Worm (Caenorhabditis elegans) whole organism, early embryonic: ENCODE results near the gene Y59H11AM.1.

Source experiments
- B0310.2 ChIP-seq: sonication (generic microtip); optimal IDR thresholded peaks from 2 replicates; lab custom pipeline; 2016; ENCODE audit warnings: mild to moderate bottlenecking, missing genetic modification characterization, missing compliant biosample characterization
- aly-1 ChIP-seq: sonication (generic microtip); optimal IDR thresholded peaks from 2 replicates; lab custom pipeline; 2016; ENCODE audit warnings: missing genetic modification characterization, missing compliant biosample characterization
- ama-1 ChIP-seq: fragments of 150-350 bp; optimal IDR thresholded peaks from 2 replicates; lab custom pipeline; 2014
- ceh-13 ChIP-seq: fragments of 200-800 bp; sonication (Bioruptor generic); optimal IDR thresholded peaks from 2 replicates; lab custom pipeline; 2018; ENCODE audit warnings: mild to moderate bottlenecking, missing genetic modification characterization, missing compliant biosample characterization
- ets-7 ChIP-seq: sonication (generic microtip); optimal IDR thresholded peaks from 2 replicates; lab custom pipeline; 2016; ENCODE audit warnings: missing genotype, missing genetic modification characterization, missing compliant biosample characterization
- flt-1 ChIP-seq: fragments of 200-800 bp; sonication (Bioruptor generic); IDR thresholded peaks from 2 replicates; pipeline ENCODE4 v1.3.6; 2022; ENCODE audit warnings: missing genetic modification characterization, missing compliant biosample characterization
- hmbx-1 ChIP-seq: sonication (generic microtip); optimal IDR thresholded peaks from 2 replicates; lab custom pipeline; 2016; ENCODE audit warnings: mild to moderate bottlenecking, missing genetic modification characterization, missing compliant biosample characterization
- hmg-4 ChIP-seq: fragments of 200-800 bp; sonication (Bioruptor generic); optimal IDR thresholded peaks from 2 replicates; lab custom pipeline; 2018; ENCODE audit warnings: mild to moderate bottlenecking, missing genetic modification characterization, missing compliant biosample characterization
- hnd-1 ChIP-seq: sonication (generic microtip); optimal IDR thresholded peaks from 2 replicates; lab custom pipeline; 2016; ENCODE audit warnings: missing genetic modification characterization, missing compliant biosample characterization
- pes-1 ChIP-seq: fragments of 200-800 bp; sonication (Bioruptor generic); IDR thresholded peaks from 2 replicates; pipeline ENCODE4 v1.3.6; 2022; ENCODE audit warnings: missing genetic modification reagents, missing genetic modification characterization, missing compliant biosample characterization
- scrt-1 ChIP-seq: fragments of 200-800 bp; sonication (Bioruptor generic); IDR thresholded peaks from 2 replicates; pipeline ENCODE4 v1.3.6; 2022; ENCODE audit warnings: missing genetic modification characterization, missing compliant biosample characterization
- tbx-11 ChIP-seq: fragments of 200-800 bp; sonication (Bioruptor generic); IDR thresholded peaks from 2 replicates; pipeline ENCODE4 v1.3.6; 2022; ENCODE audit warnings: missing genetic modification characterization, missing compliant biosample characterization
- tbx-37 ChIP-seq: fragments of 200-800 bp; sonication (Bioruptor generic); conservative IDR thresholded peaks from 2 replicates; pipeline ENCODE4 v1.3.6; 2022; ENCODE audit warnings: missing genetic modification reagents, missing genetic modification characterization, missing compliant biosample characterization
- tra-4 ChIP-seq: sonication (generic microtip); optimal IDR thresholded peaks from 2 replicates; lab custom pipeline; 2017; ENCODE audit warnings: missing genetic modification characterization, missing compliant biosample characterization

- TF ChIP-seq tra-4 (no peak), ama-1 (lab: Kevin White, UChicago) (no peak), pes-1 (GFP tag; lab: Robert Waterston, UW) (no peak), tbx-37 (no peak), flt-1 (GFP tag; lab: Robert Waterston, UW) (no peak), aly-1 (tag; lab: Kevin White, UChicago) (no peak), hmbx-1 (tag; lab: Kevin White, UChicago) (no peak), hmg-4 (GFP tag; lab: Kevin White, UChicago) (no peak), ceh-13 (GFP tag; lab: Kevin White, UChicago) (no peak), scrt-1 (no peak), ets-7 (tag; lab: Kevin White, UChicago) (no peak), B0310.2 (tag; lab: Kevin White, UChicago) (no peak), tbx-11 (GFP tag; lab: Robert Waterston, UW) (no peak), hnd-1 (tag; lab: Kevin White, UChicago) (no peak)
Measured at ce11 chrIV:8571138-8571537, at the start of gene Y59H11AM.1.
